Fruit fly (Drosophila melanogaster) ovary, adult (tissue): ENCODE measurements around the gene CG17841.

Experiments used
- CG17801 ChIP-seq: fragments of 200-800 bp; optimal IDR thresholded peaks from 2 replicates; lab custom pipeline; 2019; ENCODE audit warnings: missing biosample characterization, mild to moderate bottlenecking, missing genetic modification characterization, moderate library complexity; ENCODE audit not compliant: partially characterized antibody

The CG17841 gene

dm6 chrX:10367801-10368203 is at the start of gene CG17841:
TSS of gene CG17841 (plus strand) at chrX:10368052.
- peak; percentile 13 for TF ChIP-seq CG17801 (GFP tag; lab: Kevin White, UChicago)

DNA sequence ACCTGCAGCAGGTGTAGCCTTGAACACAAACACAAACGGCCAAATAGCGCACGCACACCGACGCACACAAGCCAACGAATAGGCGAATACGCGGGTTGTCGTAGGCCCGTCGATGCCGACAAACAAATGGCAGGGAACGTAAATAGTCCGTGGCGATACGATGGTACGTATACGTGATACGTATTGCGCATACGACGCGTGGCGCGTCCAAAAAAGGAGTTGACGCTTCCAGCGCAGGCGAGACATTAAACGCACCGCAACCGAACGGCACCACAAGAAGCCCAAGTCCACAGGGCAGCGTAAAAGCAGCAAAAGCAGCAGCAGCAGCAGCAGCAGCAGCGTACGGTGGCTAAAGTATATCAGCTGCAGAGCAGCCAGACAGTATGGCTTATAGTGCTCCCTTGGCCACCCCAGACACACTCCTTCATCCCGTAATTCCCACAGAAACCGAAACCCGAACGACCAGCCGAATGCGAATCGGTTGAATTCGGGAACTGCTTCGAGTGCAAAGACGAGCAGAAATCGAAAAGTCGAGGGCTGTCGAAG is 49.4 kb upstream of the CG17841 start:
- TF ChIP-seq CG17801 (GFP tag; lab: Kevin White, UChicago): no peak

- TF ChIP-seq CG17801 (GFP tag; lab: Kevin White, UChicago): peak; percentile 39
Observed at dm6 chrX:10318962-10319571, 48.8 kb upstream of the CG17841 start.

DNA sequence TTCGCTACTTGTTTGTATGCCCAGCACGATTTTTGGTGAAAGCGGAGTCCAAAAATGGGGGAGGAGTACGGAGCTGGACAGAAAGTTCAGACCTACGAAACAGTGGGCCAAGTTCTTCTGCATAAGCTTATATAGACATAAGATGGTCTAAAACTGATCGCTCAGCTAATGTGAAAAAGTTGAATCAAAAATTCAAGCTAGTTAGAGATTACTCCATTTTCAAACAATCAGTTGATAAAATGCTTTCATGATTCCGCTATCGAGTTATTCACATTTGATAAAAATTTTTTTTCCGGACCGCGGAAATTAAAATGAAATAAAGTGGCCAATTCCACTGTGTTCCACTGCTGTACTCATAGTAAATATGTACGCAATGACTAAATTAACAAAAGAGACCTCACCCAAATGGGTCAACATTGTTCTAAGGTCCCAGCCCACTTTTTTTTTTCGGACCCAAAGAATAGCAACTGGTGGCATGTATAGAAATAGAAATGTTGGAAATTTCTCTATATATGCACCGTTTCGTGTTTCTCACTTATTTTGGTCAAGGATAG is 47.4 kb upstream of the CG17841 start:
- TF ChIP-seq CG17801 (GFP tag; lab: Kevin White, UChicago): no peak

DNA sequence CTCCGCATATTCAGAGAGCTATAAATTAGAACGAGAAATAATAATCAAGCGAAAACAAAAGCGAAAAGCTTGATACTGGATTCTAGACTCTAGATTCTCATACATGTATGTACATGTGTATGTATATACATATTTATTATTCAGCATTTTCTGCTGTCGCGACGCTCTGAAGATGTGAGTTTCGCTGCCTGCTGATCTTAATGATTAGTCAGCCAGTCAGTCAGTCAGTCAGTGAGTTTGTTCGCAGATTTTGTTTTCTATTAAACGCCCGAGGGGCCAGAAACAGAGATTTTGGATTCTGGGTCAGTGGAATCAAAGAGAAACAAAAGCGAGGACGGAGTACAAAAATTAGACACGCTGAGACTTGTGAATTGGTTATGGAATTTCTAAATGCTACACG is 45.6 kb upstream of the CG17841 start:
- no peak for TF ChIP-seq CG17801 (GFP tag; lab: Kevin White, UChicago)

DNA sequence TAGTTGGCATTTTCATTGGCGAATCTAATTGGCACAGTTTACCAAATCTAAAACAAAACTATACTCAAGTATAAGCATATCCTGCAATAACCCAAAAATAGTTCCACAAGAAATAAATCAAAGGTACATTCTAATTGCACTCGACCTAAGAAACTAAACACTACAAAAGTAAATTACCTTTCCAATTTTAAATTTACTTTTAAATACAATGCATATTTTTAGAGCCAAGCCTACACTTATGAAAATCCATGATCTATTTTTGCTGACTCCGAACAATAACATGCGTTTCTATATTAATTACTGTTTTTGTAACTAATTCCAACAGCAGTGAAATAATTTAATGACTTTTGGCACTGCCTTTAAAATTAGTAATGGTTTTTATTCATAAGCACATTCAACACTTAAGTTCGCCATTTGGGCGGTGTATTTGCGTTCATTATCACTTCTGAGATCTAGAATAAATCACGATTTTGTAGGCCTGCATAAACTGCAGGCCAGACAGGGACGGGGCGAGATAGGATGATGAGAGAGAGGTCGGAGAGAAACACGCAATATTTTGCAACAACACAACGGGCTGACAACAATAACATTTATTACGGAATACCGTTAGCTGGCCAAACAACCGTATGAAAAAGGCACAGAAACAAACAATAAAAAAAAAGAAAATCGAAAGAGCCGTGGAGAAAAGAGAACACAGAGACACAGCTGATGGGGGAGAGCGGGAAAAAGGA is 42.9 kb upstream of the CG17841 start:
- no peak for TF ChIP-seq CG17801 (GFP tag; lab: Kevin White, UChicago)

DNA sequence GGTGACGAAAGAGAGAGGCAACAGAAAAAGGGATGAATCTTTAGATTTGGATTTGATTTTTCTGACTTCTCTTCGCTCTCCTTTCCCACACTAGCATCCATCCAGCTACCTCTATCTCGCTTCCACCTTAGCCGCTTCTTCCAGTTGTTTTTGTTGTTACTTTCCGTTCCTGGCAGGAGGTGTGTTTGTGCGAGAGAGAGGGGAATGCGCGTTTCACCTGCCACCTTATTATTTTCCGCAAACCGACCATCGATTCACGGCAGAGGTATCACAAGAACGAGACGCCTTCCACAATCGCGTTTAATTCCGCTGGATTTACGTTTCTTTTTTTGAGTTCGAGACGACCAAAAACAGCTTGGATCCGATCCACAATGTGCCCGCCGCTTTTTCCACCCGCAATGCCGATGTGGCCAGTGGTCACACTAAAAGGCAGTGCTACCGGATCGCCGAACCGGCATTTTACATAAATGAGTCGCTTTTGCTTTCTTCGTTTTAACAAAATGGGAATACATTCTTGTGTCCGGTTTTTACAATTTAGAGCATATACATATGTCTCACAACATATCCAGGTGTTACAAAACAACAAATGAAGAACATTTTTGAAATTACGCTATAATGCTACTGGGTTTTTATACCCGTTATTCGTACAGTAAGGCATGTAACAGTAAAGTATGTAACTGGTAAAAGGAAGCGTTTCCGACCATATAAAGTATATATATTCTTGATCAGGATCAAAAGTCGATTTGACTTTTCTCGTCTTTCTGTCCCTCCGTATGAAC is 42.1 kb upstream of the CG17841 start, which contains the start of gene alpha-Man-Ia:
TSS of gene alpha-Man-Ia (minus strand) at position 392 of the 779 bp plus-strand sequence.
- TF ChIP-seq CG17801 (GFP tag; lab: Kevin White, UChicago): no peak

dm6 chrX:10326346-10326830 is 41.5 kb upstream of the CG17841 start, which contains the start of gene CG2909:
TSS of gene CG2909 (plus strand) at chrX:10326464.
- TF ChIP-seq CG17801 (GFP tag; lab: Kevin White, UChicago): no peak

- TF ChIP-seq CG17801 (GFP tag; lab: Kevin White, UChicago): peak; percentile 81
Observed at dm6 chrX:10329659-10330289, 38.1 kb upstream of the CG17841 start, which contains the start of gene Gip. TSS of gene Gip (minus strand) at chrX:10329872.

- no peak for TF ChIP-seq CG17801 (GFP tag; lab: Kevin White, UChicago)
Observed at dm6 chrX:10331718-10332117, 36.1 kb upstream of the CG17841 start, which contains the start of gene CG15306. TSS of gene CG15306 (minus strand) at chrX:10331818.

- no peak for TF ChIP-seq CG17801 (GFP tag; lab: Kevin White, UChicago)
Observed at dm6 chrX:10333352-10333751, 34.5 kb upstream of the CG17841 start, which contains the start of gene CG43740. TSS of gene CG43740 (plus strand) at chrX:10333652.

- no peak for TF ChIP-seq CG17801 (GFP tag; lab: Kevin White, UChicago)
Observed at dm6 chrX:10340492-10340891, 27.4 kb upstream of the CG17841 start.

DNA sequence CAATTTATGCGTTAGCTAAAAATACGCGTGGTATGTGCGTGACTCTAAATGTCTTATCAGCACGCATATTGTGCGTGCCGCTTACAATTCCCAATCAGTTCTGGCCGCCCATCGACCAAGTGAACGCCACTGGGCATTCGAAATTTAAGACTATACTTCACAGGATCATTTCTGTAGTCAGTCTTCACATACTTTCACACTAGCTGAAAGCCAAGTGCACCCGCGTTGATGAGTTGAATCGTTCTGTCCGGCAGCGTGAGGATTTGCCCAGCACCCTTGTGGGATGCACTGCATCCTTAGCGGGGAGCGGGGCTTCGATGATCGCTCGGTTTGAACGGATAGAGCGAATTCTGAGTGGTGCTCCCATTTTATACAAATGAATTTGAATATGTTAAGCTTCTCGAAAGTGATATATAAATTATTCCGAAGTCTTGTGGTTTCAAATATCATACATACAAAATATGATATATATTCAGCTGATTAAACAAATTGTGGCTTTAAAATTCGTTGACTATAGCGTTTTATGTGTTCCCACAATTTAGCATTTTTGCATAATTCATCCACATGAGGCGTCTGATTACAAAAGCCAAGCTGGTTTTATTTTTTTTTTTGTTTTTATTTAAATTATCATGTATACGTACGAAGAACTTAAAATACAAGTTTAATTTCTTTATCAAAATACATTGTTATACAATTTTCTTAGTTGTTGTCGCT is 19.7 kb upstream of the CG17841 start:
- TF ChIP-seq CG17801 (GFP tag; lab: Kevin White, UChicago): peak; percentile 16
